Worm (Caenorhabditis elegans) whole organism, young adult: ENCODE measurements around the gene tyra-3.

Source experiments
- C17E4.6 ChIP-seq: fragments of 200-800 bp; sonication (Bioruptor generic); IDR thresholded peaks from 2 replicates; pipeline ENCODE4 v1.3.6; 2022; ENCODE audit warnings: missing genetic modification reagents, missing genetic modification characterization, missing compliant biosample characterization
- F10E7.11 ChIP-seq: sonication (generic microtip); optimal IDR thresholded peaks from 2 replicates; lab custom pipeline; 2017; ENCODE audit warnings: mild to moderate bottlenecking, missing genetic modification characterization, moderate library complexity, missing compliant biosample characterization
- K12H6.12 ChIP-seq: fragments of 200-800 bp; sonication (Bioruptor generic); optimal IDR thresholded peaks from 2 replicates; lab custom pipeline; 2018; ENCODE audit warnings: mild to moderate bottlenecking, missing genetic modification characterization, missing compliant biosample characterization
- ama-1 ChIP-seq, 3 experiments: fragments of 150-350 bp in 1 of 3; sonication (generic microtip) in 2 of 3; optimal IDR thresholded peaks; 2 replicates each; lab custom pipeline; 2014 to 2018; ENCODE audit warnings: missing biosample characterization in 2 of 3, missing genetic modification characterization in 2 of 3, missing genetic modification reagents in 2 of 3
- ccch-3 ChIP-seq: fragments of 200-800 bp; sonication (Bioruptor generic); optimal IDR thresholded peaks from 2 replicates; lab custom pipeline; 2018; ENCODE audit warnings: mild to moderate bottlenecking, missing genetic modification characterization, missing compliant biosample characterization
- ceh-91 ChIP-seq: fragments of 200-800 bp; sonication (Bioruptor generic); IDR thresholded peaks from 2 replicates; pipeline ENCODE4 v1.3.6; 2022; ENCODE audit warnings: missing genetic modification reagents, missing genetic modification characterization, missing compliant biosample characterization
- fkh-3 ChIP-seq: sonication (generic microtip); optimal IDR thresholded peaks from 2 replicates; lab custom pipeline; 2016; ENCODE audit warnings: mild to moderate bottlenecking, missing genetic modification characterization, missing compliant biosample characterization
- hsf-1 ChIP-seq: fragments of 200-800 bp; sonication (Bioruptor generic); IDR thresholded peaks from 2 replicates; pipeline ENCODE4 v1.3.6; 2022; ENCODE audit warnings: missing genetic modification reagents, missing genetic modification characterization, missing compliant biosample characterization
- lin-54 ChIP-seq: fragments of 200-800 bp; sonication (Bioruptor generic); optimal IDR thresholded peaks from 2 replicates; lab custom pipeline; 2018; ENCODE audit warnings: mild to moderate bottlenecking, missing genetic modification characterization, missing compliant biosample characterization
- nfya-1 ChIP-seq: sonication (generic microtip); optimal IDR thresholded peaks from 2 replicates; lab custom pipeline; 2017; ENCODE audit warnings: antibody characterized with exemption, missing compliant biosample characterization, missing genetic modification characterization, borderline replicate concordance; ENCODE audit not compliant: insufficient read depth

DNA sequence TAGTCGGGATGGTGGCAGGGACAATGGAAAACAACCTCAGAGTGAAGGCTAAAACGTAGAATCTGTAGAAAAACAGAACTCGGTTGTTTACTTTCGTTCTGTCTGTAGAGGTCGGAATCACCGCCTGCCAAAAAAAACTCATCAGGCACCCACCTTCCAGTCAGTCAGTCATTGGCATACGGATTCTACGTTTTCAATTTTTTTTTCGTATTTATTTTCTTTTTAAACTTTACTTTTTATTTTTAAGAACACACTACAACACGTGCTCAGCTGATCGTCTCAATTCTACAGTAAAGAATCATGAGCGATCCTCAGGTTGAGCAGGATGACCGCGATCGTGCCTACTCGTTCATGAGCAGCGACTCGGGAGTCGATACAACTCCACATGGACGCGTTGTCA lies 28.7 kb downstream of the tyra-3 start, which contains the start of gene lfi-1:
- no peak for TF ChIP-seq C17E4.6 (GFP tag; lab: Robert Waterston, UW)
- TF ChIP-seq nfya-1 (tag; lab: Kevin White, UChicago), result no peak
- no peak for TF ChIP-seq K12H6.12 (tag; lab: Kevin White, UChicago)
- no peak for TF ChIP-seq hsf-1 (GFP tag; lab: Robert Waterston, UW)
- no peak for TF ChIP-seq ccch-3 (GFP tag; lab: Kevin White, UChicago)
- TF ChIP-seq ceh-91 (GFP tag; lab: Robert Waterston, UW), result no peak
- TF ChIP-seq F10E7.11 (tag; lab: Kevin White, UChicago), result no peak
- no peak for TF ChIP-seq fkh-3
- no peak for TF ChIP-seq lin-54 (GFP tag; lab: Kevin White, UChicago)
- TF ChIP-seq ama-1 (optimal IDR thresholded peaks at IDR 0.05; lab: Kevin White, UChicago), result no peak
- no peak for TF ChIP-seq ama-1 (GFP tag; optimal IDR thresholded peaks at IDR 0.05; lab: Kevin White, UChicago)
